Worm (Caenorhabditis elegans): ENCODE measurements around the gene bath-27.

DNA sequence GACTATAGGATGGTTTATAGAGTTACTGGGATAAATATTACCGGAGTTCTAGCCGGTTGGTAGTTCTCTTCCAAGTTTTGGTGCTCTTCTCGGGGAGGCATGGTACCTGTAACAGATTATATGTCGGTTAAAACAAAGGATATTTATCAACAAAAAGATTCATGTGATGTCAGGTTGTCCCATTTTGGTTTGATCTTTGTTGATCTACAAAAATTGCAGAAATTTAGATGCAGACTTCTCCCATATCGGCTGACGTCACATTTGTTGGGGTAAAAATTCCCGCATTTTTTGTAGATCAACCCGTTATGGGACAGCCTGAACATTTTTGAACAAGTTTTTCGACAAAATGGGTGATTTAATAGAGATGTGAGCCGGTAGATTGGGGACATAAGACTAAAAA lies 9.2 kb downstream of the bath-27 start, which contains the start of gene Y49F6C.7:
- TF ChIP-seq dve-1 (tag; optimal IDR thresholded peaks at IDR 0.05) (no peak), lin-11 (tag; optimal IDR thresholded peaks at IDR 0.05) (no peak), ama-1 (optimal IDR thresholded peaks at IDR 0.05) (no peak), ceh-48 (tag; optimal IDR thresholded peaks at IDR 0.05) (no peak), C38D4.7 (GFP tag; optimal IDR thresholded peaks at IDR 0.05) (no peak), ceh-45 (GFP tag; IDR thresholded peaks at IDR 0.05) (no peak)

Data from whole organism, late embryonic.